Fruit fly (Drosophila melanogaster) whole organism, embryonic: ENCODE measurements around the gene RpS29.

Experiments
- C15 ChIP-seq: fragments of 200-800 bp; sonication (Bioruptor generic); IDR thresholded peaks from 3 replicates; pipeline ENCODE4 v1.3.6; 2022; ENCODE audit warnings: missing biosample characterization, missing genetic modification characterization
- CG14441 ChIP-seq: fragments of 200-800 bp; sonication (Bioruptor generic); IDR thresholded peaks from 2 replicates; pipeline ENCODE4 v1.3.6; 2022; ENCODE audit warnings: missing biosample characterization, missing genetic modification characterization
- CG14965 ChIP-seq: fragments of 200-800 bp; sonication (Bioruptor generic); optimal IDR thresholded peaks from 2 replicates; lab custom pipeline; 2016; ENCODE audit warnings: missing biosample characterization, missing genetic modification characterization, borderline replicate concordance
- CG1603 ChIP-seq: fragments of 200-800 bp; sonication (Bioruptor generic); optimal IDR thresholded peaks from 2 replicates; lab custom pipeline; 2019; ENCODE audit warnings: missing biosample characterization, mild to moderate bottlenecking, missing genetic modification characterization, moderate library complexity
- CG1832 ChIP-seq: fragments of 200-800 bp; sonication (Bioruptor generic); optimal IDR thresholded peaks from 2 replicates; lab custom pipeline; 2017; ENCODE audit warnings: missing biosample characterization, mild to moderate bottlenecking, missing genetic modification characterization, inconsistent platforms
- CG18476 ChIP-seq: fragments of 200-800 bp; sonication (Bioruptor generic); optimal IDR thresholded peaks from 2 replicates; lab custom pipeline; 2016; ENCODE audit warnings: missing biosample characterization, mild to moderate bottlenecking, missing genetic modification characterization
- CG31388 ChIP-seq: fragments of 200-800 bp; sonication (Bioruptor generic); optimal IDR thresholded peaks from 2 replicates; lab custom pipeline; 2016; ENCODE audit warnings: missing biosample characterization, missing genetic modification characterization
- CG34422 ChIP-seq: fragments of 200-800 bp; sonication (Bioruptor generic); IDR thresholded peaks from 3 replicates; pipeline ENCODE4 v1.3.6; 2022; ENCODE audit warnings: missing biosample characterization, missing genetic modification characterization
- CG4617 ChIP-seq: fragments of 200-800 bp; sonication (Bioruptor generic); optimal IDR thresholded peaks from 3 replicates; lab custom pipeline; 2016; ENCODE audit warnings: missing biosample characterization, missing genetic modification characterization, borderline replicate concordance
- CG7745 ChIP-seq: fragments of 200-800 bp; sonication (Bioruptor generic); optimal IDR thresholded peaks from 2 replicates; lab custom pipeline; 2018; ENCODE audit warnings: missing biosample characterization, mild to moderate bottlenecking, missing genetic modification characterization, moderate library complexity
- CG7839 ChIP-seq: fragments of 200-800 bp; sonication (Bioruptor generic); optimal IDR thresholded peaks from 3 replicates; lab custom pipeline; 2018; ENCODE audit warnings: missing biosample characterization, mild to moderate bottlenecking, missing genetic modification characterization, moderate library complexity
- CTCF ChIP-seq: fragments of 200-800 bp; sonication (Bioruptor generic); optimal IDR thresholded peaks from 2 replicates; lab custom pipeline; 2017; ENCODE audit warnings: missing biosample characterization, mild to moderate bottlenecking, missing genetic modification characterization, moderate library complexity
- E2f1 ChIP-seq: fragments of 200-800 bp; sonication (Bioruptor generic); IDR thresholded peaks from 2 replicates; pipeline ENCODE4 v1.3.6; 2022; ENCODE audit warnings: missing biosample characterization, missing genetic modification characterization
- Ets65A ChIP-seq: fragments of 200-800 bp; sonication (Bioruptor generic); peaks from one replicate; lab custom pipeline; 2016; ENCODE audit warnings: missing biosample characterization, missing genetic modification characterization
- GATAe ChIP-seq: fragments of 200-800 bp; sonication (Bioruptor generic); conservative IDR thresholded peaks from 2 replicates; pipeline ENCODE4 v1.3.6; 2022; ENCODE audit warnings: missing biosample characterization, missing genetic modification characterization
- HLH4C ChIP-seq: fragments of 200-800 bp; sonication (Bioruptor generic); IDR thresholded peaks from 3 replicates; pipeline ENCODE4 v1.3.6; 2022; ENCODE audit warnings: missing biosample characterization, missing genetic modification characterization; ENCODE audit not compliant: partially characterized antibody
- Hsf ChIP-seq: fragments of 200-800 bp; sonication (Bioruptor generic); optimal IDR thresholded peaks from 3 replicates; lab custom pipeline; 2016; ENCODE audit warnings: missing biosample characterization, missing genetic modification characterization
- Lim3 ChIP-seq: fragments of 200-800 bp; sonication (Bioruptor generic); IDR thresholded peaks from 2 replicates; pipeline ENCODE4 v1.3.6; 2022; ENCODE audit warnings: missing biosample characterization, missing genetic modification characterization
- NK7.1 ChIP-seq: fragments of 200-800 bp; sonication (Bioruptor generic); optimal IDR thresholded peaks from 3 replicates; lab custom pipeline; 2016; ENCODE audit warnings: missing biosample characterization, missing genetic modification characterization
- Optix ChIP-seq: fragments of 200-800 bp; sonication (Bioruptor generic); IDR thresholded peaks from 3 replicates; pipeline ENCODE4 v1.3.6; 2022; ENCODE audit warnings: missing biosample characterization, missing genetic modification characterization
- Side ChIP-seq: fragments of 200-800 bp; sonication (Bioruptor generic); optimal IDR thresholded peaks from 2 replicates; lab custom pipeline; 2016; ENCODE audit warnings: missing biosample characterization, missing genetic modification characterization
- Sry-δ ChIP-seq: fragments of 200-800 bp; sonication (Bioruptor generic); optimal IDR thresholded peaks from 2 replicates; lab custom pipeline; 2016; ENCODE audit warnings: missing biosample characterization, missing genetic modification characterization
- Taf1 ChIP-seq: fragments of 200-800 bp; sonication (Bioruptor generic); IDR thresholded peaks from 2 replicates; pipeline ENCODE4 v1.3.6; 2022; ENCODE audit warnings: missing biosample characterization, missing genetic modification characterization
- Usf ChIP-seq: fragments of 200-800 bp; sonication (Bioruptor generic); optimal IDR thresholded peaks from 2 replicates; lab custom pipeline; 2017; ENCODE audit warnings: missing genotype, missing biosample characterization, missing genetic modification characterization
- ab ChIP-seq: fragments of 200-800 bp; sonication (Bioruptor generic); optimal IDR thresholded peaks from 2 replicates; lab custom pipeline; 2016; ENCODE audit warnings: missing biosample characterization, missing genetic modification characterization
- ac ChIP-seq: fragments of 200-800 bp; sonication (Bioruptor generic); optimal IDR thresholded peaks from 3 replicates; lab custom pipeline; 2017; ENCODE audit warnings: missing biosample characterization, mild to moderate bottlenecking, missing genetic modification characterization
- bab2 ChIP-seq: fragments of 200-800 bp; sonication (Bioruptor generic); optimal IDR thresholded peaks from 2 replicates; lab custom pipeline; 2016; ENCODE audit warnings: missing biosample characterization, missing genetic modification characterization
- bsh ChIP-seq, 2 experiments: fragments of 200-800 bp; sonication (Bioruptor generic); optimal IDR thresholded peaks; 2 replicates each; lab custom pipeline; 2017 to 2018; ENCODE audit warnings: mild to moderate bottlenecking in 2 of 2, missing biosample characterization in 2 of 2, missing genetic modification characterization in 2 of 2, moderate library complexity in 1 of 2
- cato ChIP-seq: fragments of 200-800 bp; sonication (Bioruptor generic); optimal IDR thresholded peaks from 2 replicates; lab custom pipeline; 2016; ENCODE audit warnings: missing biosample characterization, missing genetic modification characterization, borderline replicate concordance
- ci ChIP-seq: fragments of 200-800 bp; sonication (Bioruptor generic); IDR thresholded peaks from 3 replicates; pipeline ENCODE4 v1.3.6; 2022; ENCODE audit warnings: missing biosample characterization, missing genetic modification characterization
- croc ChIP-seq: fragments of 200-800 bp; sonication (Bioruptor generic); conservative IDR thresholded peaks from 3 replicates; pipeline ENCODE4 v1.3.6; 2022; ENCODE audit warnings: missing biosample characterization, missing genetic modification characterization
- dmrt11E ChIP-seq: fragments of 200-800 bp; sonication (Bioruptor generic); optimal IDR thresholded peaks from 3 replicates; lab custom pipeline; 2018; ENCODE audit warnings: missing biosample characterization, mild to moderate bottlenecking, missing genetic modification characterization, moderate library complexity
- dmrt99B ChIP-seq: fragments of 200-800 bp; sonication (Bioruptor generic); optimal IDR thresholded peaks from 2 replicates; lab custom pipeline; 2018; ENCODE audit warnings: missing biosample characterization, mild to moderate bottlenecking, missing genetic modification characterization, moderate library complexity
- dysf ChIP-seq: fragments of 200-800 bp; sonication (Bioruptor generic); IDR thresholded peaks from 3 replicates; pipeline ENCODE4 v1.3.6; 2022; ENCODE audit warnings: missing biosample characterization, missing genetic modification characterization
- emc ChIP-seq: fragments of 200-800 bp; sonication (Bioruptor generic); optimal IDR thresholded peaks from 2 replicates; lab custom pipeline; 2016; ENCODE audit warnings: missing biosample characterization, missing genetic modification characterization
- en ChIP-seq: fragments of 200-800 bp; sonication (Bioruptor generic); optimal IDR thresholded peaks from 2 replicates; lab custom pipeline; 2016; ENCODE audit warnings: missing biosample characterization, missing genetic modification characterization
- fd96Cb ChIP-seq: fragments of 200-800 bp; sonication (Bioruptor generic); optimal IDR thresholded peaks from 2 replicates; lab custom pipeline; 2018; ENCODE audit warnings: missing biosample characterization, mild to moderate bottlenecking, missing genetic modification characterization, moderate library complexity
- gcm ChIP-seq: fragments of 200-800 bp; sonication (Bioruptor generic); optimal IDR thresholded peaks from 2 replicates; lab custom pipeline; 2019; ENCODE audit warnings: missing biosample characterization, mild to moderate bottlenecking, missing genetic modification characterization, moderate library complexity
- gcm2 ChIP-seq: fragments of 200-800 bp; sonication (Bioruptor generic); optimal IDR thresholded peaks from 2 replicates; lab custom pipeline; 2016; ENCODE audit warnings: missing biosample characterization, missing genetic modification characterization
- hth ChIP-seq: fragments of >200 bp; optimal IDR thresholded peaks from 2 replicates; lab custom pipeline; 2017; ENCODE audit warnings: inconsistent platforms
- inv ChIP-seq: fragments of 200-800 bp; sonication (Bioruptor generic); IDR thresholded peaks from 2 replicates; pipeline ENCODE4 v1.3.6; 2022; ENCODE audit warnings: missing biosample characterization, missing genetic modification characterization; ENCODE audit not compliant: partially characterized antibody
- jing ChIP-seq: fragments of 200-800 bp; sonication (Bioruptor generic); optimal IDR thresholded peaks from 2 replicates; lab custom pipeline; 2018; ENCODE audit warnings: missing biosample characterization, mild to moderate bottlenecking, missing genetic modification characterization
- mam ChIP-seq: fragments of 200-800 bp; sonication (Bioruptor generic); optimal IDR thresholded peaks from 3 replicates; lab custom pipeline; 2016; ENCODE audit warnings: missing biosample characterization, missing genetic modification characterization
- nmo ChIP-seq: fragments of 200-800 bp; sonication (Bioruptor generic); optimal IDR thresholded peaks from 2 replicates; lab custom pipeline; 2018; ENCODE audit warnings: missing biosample characterization, mild to moderate bottlenecking, missing genetic modification characterization, moderate library complexity
- pum ChIP-seq: fragments of 200-800 bp; sonication (Bioruptor generic); optimal IDR thresholded peaks from 2 replicates; lab custom pipeline; 2016; ENCODE audit warnings: missing biosample characterization, missing genetic modification characterization
- ranshi ChIP-seq: fragments of 200-800 bp; sonication (Bioruptor generic); IDR thresholded peaks from 2 replicates; pipeline ENCODE4 v1.3.6; 2022; ENCODE audit warnings: missing biosample characterization, missing genetic modification characterization
- ro ChIP-seq: fragments of 200-800 bp; sonication (Bioruptor generic); IDR thresholded peaks from 2 replicates; pipeline ENCODE4 v1.3.6; 2022; ENCODE audit warnings: missing biosample characterization, missing genetic modification characterization
- sisA ChIP-seq: fragments of 200-800 bp; sonication (Bioruptor generic); IDR thresholded peaks from 2 replicates; pipeline ENCODE4 v1.3.6; 2022; ENCODE audit warnings: missing biosample characterization, missing genetic modification characterization
- so ChIP-seq: fragments of 200-800 bp; sonication (Bioruptor generic); IDR thresholded peaks from 3 replicates; pipeline ENCODE4 v1.3.6; 2022; ENCODE audit warnings: missing biosample characterization, missing genetic modification characterization
- toy ChIP-seq: fragments of 200-800 bp; sonication (Bioruptor generic); IDR thresholded peaks from 2 replicates; pipeline ENCODE4 v1.3.6; 2022; ENCODE audit warnings: missing biosample characterization, missing genetic modification characterization
- vfl ChIP-seq: fragments of 200-800 bp; sonication (Bioruptor generic); optimal IDR thresholded peaks from 2 replicates; lab custom pipeline; 2016; ENCODE audit warnings: missing biosample characterization, missing genetic modification characterization
- zfh2 ChIP-seq: fragments of 200-800 bp; sonication (Bioruptor generic); optimal IDR thresholded peaks from 2 replicates; lab custom pipeline; 2016; ENCODE audit warnings: missing biosample characterization, missing genetic modification characterization

The RpS29 gene

DNA sequence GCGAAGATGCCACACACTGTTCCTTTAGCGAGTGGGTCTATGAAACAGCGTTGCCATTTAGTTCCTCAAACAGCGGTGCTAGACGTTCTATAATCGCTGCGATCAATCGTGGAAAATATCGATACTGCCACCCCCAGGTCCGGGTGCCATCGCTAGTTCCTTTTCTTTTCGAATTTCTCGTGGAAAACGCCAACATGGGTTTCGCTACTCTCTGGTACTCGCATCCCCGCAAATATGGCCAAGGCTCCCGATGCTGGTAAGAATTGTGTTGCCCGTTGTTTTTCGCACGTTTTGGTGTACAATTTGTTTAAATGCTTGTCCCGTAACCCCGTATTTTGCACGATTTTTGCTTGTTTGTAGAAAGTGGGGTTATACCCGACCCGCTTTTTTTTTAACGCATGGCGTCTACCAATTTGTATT, at the start of gene RpS29 (continued):
- TF ChIP-seq Sry-δ (GFP tag; lab: Kevin White, UChicago) (peak; percentile 100), ac (GFP tag; lab: Kevin White, UChicago) (no peak), emc (peak; percentile 83), CG14441 (GFP tag; lab: Robert Waterston, UW) (peak; percentile 77), inv (GFP tag; lab: Robert Waterston, UW) (peak; percentile 92), E2f1 (GFP tag; lab: Robert Waterston, UW) (peak; percentile 60), sisA (GFP tag; lab: Robert Waterston, UW) (peak; percentile 74), so (GFP tag; lab: Robert Waterston, UW) (no peak), pum (GFP tag; lab: Kevin White, UChicago) (peak; percentile 81), bab2 (GFP tag; lab: Kevin White, UChicago) (peak; percentile 86), Taf1 (GFP tag; lab: Robert Waterston, UW) (0 out of 2 replicates have a peak, but pooled peaks have one; percentile 50), CG1603 (peak; percentile 97), gcm (GFP tag; lab: Kevin White, UChicago) (peak; percentile 74), zfh2 (GFP tag; lab: Kevin White, UChicago) (peak; percentile 87), CTCF (peak; percentile 46), nmo (GFP tag; lab: Kevin White, UChicago) (peak; percentile 78), ranshi (peak; percentile 68), ab (GFP tag; lab: Kevin White, UChicago) (peak; percentile 57), CG7745 (peak; percentile 1), CG18476 (peak; percentile 18), jing (GFP tag; lab: Kevin White, UChicago) (no peak), dmrt99B (tag; lab: Kevin White, UChicago) (peak; percentile 44), croc (GFP tag; lab: Robert Waterston, UW) (0 out of 3 replicates have a peak, but pooled peaks have one; percentile 32), CG31388 (no peak), CG7839 (peak; percentile 66), C15 (GFP tag; lab: Robert Waterston, UW) (0 out of 3 replicates have a peak, but pooled peaks have one; percentile 43), Usf (peak; percentile 58), dysf (GFP tag; lab: Robert Waterston, UW) (peak; percentile 80), dmrt11E (peak; percentile 54), Side (GFP tag; lab: Kevin White, UChicago) (peak; percentile 86), hth (lab: Kevin White, UChicago) (no peak), Optix (GFP tag; lab: Robert Waterston, UW) (peak; percentile 46; the same call in 1 of the 3 replicates), Lim3 (GFP tag; lab: Robert Waterston, UW) (peak; percentile 46; the same call in 1 of the 2 replicates), bsh (GFP tag; optimal IDR thresholded peaks at IDR 0.05; lab: Kevin White, UChicago) (peak; percentile 46 to 49), HLH4C (peak; percentile 82), ro (GFP tag; lab: Robert Waterston, UW) (peak; percentile 54; the same call in 1 of the 2 replicates), ci (GFP tag; lab: Robert Waterston, UW) (peak; percentile 93), gcm2 (GFP tag; lab: Kevin White, UChicago) (peak; percentile 62), en (GFP tag; lab: Kevin White, UChicago) (peak; percentile 59), vfl (GFP tag; lab: Kevin White, UChicago) (peak; percentile 79), cato (GFP tag; lab: Kevin White, UChicago) (peak; percentile 38), CG34422 (GFP tag; lab: Robert Waterston, UW) (peak; percentile 89), GATAe (GFP tag; lab: Robert Waterston, UW) (no peak; the same call in 1 of the 2 replicates), CG14965 (GFP tag; lab: Kevin White, UChicago) (peak; percentile 21), CG1832 (no peak), Ets65A (GFP tag; lab: Kevin White, UChicago) (peak; percentile 99), mam (GFP tag; lab: Kevin White, UChicago) (peak; percentile 92), Hsf (peak; percentile 86), toy (GFP tag; lab: Robert Waterston, UW) (peak; percentile 51; the same call in 1 of the 2 replicates), CG4617 (GFP tag; lab: Kevin White, UChicago) (peak; percentile 75), fd96Cb (tag; lab: Kevin White, UChicago) (peak; percentile 8), NK7.1 (GFP tag; lab: Kevin White, UChicago) (peak; percentile 65)
